Worm (Caenorhabditis elegans): ENCODE data around the gene ets-7.

The ets-7 gene

ce11 chrV:7570955-7571354 lies 12.4 kb upstream of the ets-7 start, which contains the start of gene F19F10.14:
TSS of gene F19F10.14 (minus strand) at chrV:7571055.
- no peak for TF ChIP-seq C34F6.9 (tag; optimal IDR thresholded peaks at IDR 0.05)
- TF ChIP-seq mdl-1 (tag; optimal IDR thresholded peaks at IDR 0.05), result no peak
- no peak for TF ChIP-seq elt-1 (tag; optimal IDR thresholded peaks at IDR 0.05)

DNA sequence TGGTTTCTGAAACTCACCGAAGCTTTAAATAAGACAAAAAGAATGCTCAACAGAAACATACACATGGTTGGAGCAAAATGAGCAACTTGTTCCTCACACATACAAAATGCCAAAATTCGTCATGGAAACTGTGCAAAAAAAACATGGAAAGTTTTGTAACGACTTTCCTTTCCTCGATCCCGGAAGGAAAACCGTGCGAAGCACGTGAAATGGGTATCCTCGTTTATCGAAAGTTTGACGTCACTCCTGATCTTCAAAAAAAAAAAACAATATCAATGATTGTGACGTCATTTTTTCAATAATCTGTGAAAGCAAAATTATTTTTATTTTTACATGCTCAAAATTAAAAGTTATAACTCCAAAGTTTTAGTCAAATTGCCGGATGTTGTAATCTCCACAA lies 11.7 kb upstream of the ets-7 start, which contains the start of gene clec-212:
Gene clec-212, minus strand, starts transcription at position 101 of the 400 bp plus-strand sequence.
- no peak for TF ChIP-seq nhr-129 (tag; optimal IDR thresholded peaks at IDR 0.05)
- TF ChIP-seq lin-11 (tag; optimal IDR thresholded peaks at IDR 0.05), result no peak
- no peak for TF ChIP-seq ztf-11 (tag; optimal IDR thresholded peaks at IDR 0.05)
- TF ChIP-seq sma-3 (GFP tag; optimal IDR thresholded peaks at IDR 0.05), result no peak
- TF ChIP-seq zag-1 (tag; optimal IDR thresholded peaks at IDR 0.05), result no peak
- TF ChIP-seq gmeb-1 (tag; optimal IDR thresholded peaks at IDR 0.05), result no peak
- no peak for TF ChIP-seq nhr-25 (tag; optimal IDR thresholded peaks at IDR 0.05)

- TF ChIP-seq lin-11 (tag; optimal IDR thresholded peaks at IDR 0.05) (no peak), fos-1 (tag; optimal IDR thresholded peaks at IDR 0.05) (no peak), nhr-11 (tag; optimal IDR thresholded peaks at IDR 0.05) (no peak), nhr-21 (tag; optimal IDR thresholded peaks at IDR 0.05) (no peak)
Observed at ce11 chrV:7562947-7563346, 4.4 kb upstream of the ets-7 start, which contains the start of gene F19F10.1. TSS of gene F19F10.1 (plus strand) at chrV:7563247.

ce11 chrV:7555875-7556274 lies 2.7 kb downstream of the ets-7 start:
- TF ChIP-seq unc-39 (tag; optimal IDR thresholded peaks at IDR 0.05), result no peak
- TF ChIP-seq alr-1 (tag; optimal IDR thresholded peaks at IDR 0.05), result no peak
- TF ChIP-seq nhr-11 (tag; optimal IDR thresholded peaks at IDR 0.05), result no peak
- no peak for TF ChIP-seq gmeb-1 (tag; optimal IDR thresholded peaks at IDR 0.05)
- no peak for TF ChIP-seq peb-1 (tag; optimal IDR thresholded peaks at IDR 0.05)
- no peak for TF ChIP-seq ztf-4 (tag; optimal IDR thresholded peaks at IDR 0.05)

ce11 chrV:7553873-7554362 lies 4.7 kb downstream of the ets-7 start, which contains the start of gene ttr-10:
TSS of gene ttr-10 (minus strand) at chrV:7553923.
- TF ChIP-seq C34F6.9 (tag; optimal IDR thresholded peaks at IDR 0.05) (no peak), crh-2 (tag; optimal IDR thresholded peaks at IDR 0.05) (no peak), ama-1 (optimal IDR thresholded peaks at IDR 0.05) (no peak), lsy-2 (tag; optimal IDR thresholded peaks at IDR 0.05) (no peak), fos-1 (tag; optimal IDR thresholded peaks at IDR 0.05) (no peak), alr-1 (tag; optimal IDR thresholded peaks at IDR 0.05) (no peak), egl-27 (tag; optimal IDR thresholded peaks at IDR 0.05) (no peak), ztf-1 (GFP tag; conservative IDR thresholded peaks at IDR 0.05) (no peak), nhr-6 (tag; optimal IDR thresholded peaks at IDR 0.05) (no peak), sma-3 (GFP tag; optimal IDR thresholded peaks at IDR 0.05) (no peak)

DNA sequence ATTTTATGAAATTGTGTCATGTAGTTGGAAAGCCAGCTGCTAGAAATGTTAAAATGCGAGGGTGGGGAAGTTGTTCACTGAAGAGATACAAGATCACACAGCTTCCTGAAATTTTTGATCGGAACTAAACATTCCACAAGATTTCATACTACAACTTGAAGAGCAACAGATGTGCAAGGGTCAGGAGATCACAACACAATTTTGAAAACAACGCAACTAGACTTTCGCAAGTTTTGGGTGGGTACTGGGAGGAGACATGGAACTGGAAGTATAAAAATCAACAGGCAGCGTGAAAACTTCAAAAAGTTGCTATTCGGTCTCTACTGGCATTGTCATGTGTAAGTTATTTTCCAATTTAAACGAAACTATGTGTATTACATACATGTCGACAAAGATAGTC lies 6.8 kb downstream of the ets-7 start, which contains the start of gene F19F10.3:
Gene F19F10.3, plus strand, starts transcription at position 301 of the 400 bp plus-strand sequence.
- TF ChIP-seq gmeb-1 (tag; optimal IDR thresholded peaks at IDR 0.05) (no peak), unc-39 (tag; optimal IDR thresholded peaks at IDR 0.05) (no peak), nhr-23 (tag; optimal IDR thresholded peaks at IDR 0.05) (no peak)

DNA sequence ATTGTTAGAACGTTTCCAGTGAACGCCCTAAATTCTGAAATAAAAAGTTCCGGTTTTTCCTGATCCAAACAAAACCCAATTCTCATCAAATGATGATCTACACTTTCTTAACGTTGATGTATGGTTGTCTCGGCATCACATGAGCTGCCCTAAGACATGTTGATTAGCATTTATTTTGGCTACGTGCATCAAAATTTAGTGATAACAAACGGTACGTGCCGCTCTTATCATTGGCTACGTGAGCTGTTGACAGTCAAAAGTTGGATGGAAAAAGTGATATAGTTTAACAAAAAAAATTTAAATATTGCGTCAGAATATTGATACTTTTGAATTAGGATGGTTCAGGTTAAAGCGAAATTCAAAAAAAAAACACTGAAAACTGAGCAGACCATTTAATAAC lies 10.6 kb downstream of the ets-7 start:
- TF ChIP-seq sma-9 (GFP tag; optimal IDR thresholded peaks at IDR 0.05), result peak; percentile 52
- TF ChIP-seq sma-9 (tag; optimal IDR thresholded peaks at IDR 0.05), result no peak
- TF ChIP-seq lin-11 (tag; optimal IDR thresholded peaks at IDR 0.05), result no peak

- no peak for TF ChIP-seq unc-55 (GFP tag; optimal IDR thresholded peaks at IDR 0.05)
- TF ChIP-seq nhr-6 (tag; optimal IDR thresholded peaks at IDR 0.05), result no peak
- TF ChIP-seq nhr-23 (tag; optimal IDR thresholded peaks at IDR 0.05), result no peak
- no peak for TF ChIP-seq elt-1 (tag; optimal IDR thresholded peaks at IDR 0.05)
- TF ChIP-seq ceh-82 (tag; optimal IDR thresholded peaks at IDR 0.05), result no peak
- no peak for TF ChIP-seq mbf-1 (tag; optimal IDR thresholded peaks at IDR 0.05)
- no peak for TF ChIP-seq crh-2 (tag; optimal IDR thresholded peaks at IDR 0.05)
Observed at ce11 chrV:7547479-7547878, 11.1 kb downstream of the ets-7 start, which contains the start of gene ftn-1. TSS of gene ftn-1 (minus strand) at chrV:7547579.
